Worm (Caenorhabditis elegans): Measurements from ENCODE around the gene nkat-3.

DNA sequence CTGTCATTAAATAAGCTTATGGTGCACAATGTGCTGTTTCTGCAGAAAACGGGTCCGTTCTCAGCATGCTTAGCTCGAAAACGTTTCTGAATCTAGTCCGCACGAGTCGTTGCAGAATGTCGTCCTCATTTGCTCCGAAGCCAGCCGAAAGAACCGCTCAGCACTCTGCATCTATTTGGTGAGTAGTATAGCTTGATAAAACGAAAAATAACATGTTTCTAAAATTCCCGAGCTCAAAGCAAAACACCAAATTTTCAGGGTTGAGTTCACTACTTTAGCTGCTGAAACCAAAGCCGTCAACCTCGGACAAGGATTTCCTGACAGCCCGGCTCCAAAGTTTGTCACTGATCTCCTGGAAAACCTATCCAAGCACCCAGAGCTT lies at the start of gene nkat-3:
- no peak for TF ChIP-seq nhr-80 (tag; optimal IDR thresholded peaks at IDR 0.05)
- no peak for TF ChIP-seq nhr-27 (tag; optimal IDR thresholded peaks at IDR 0.05)
- no peak for TF ChIP-seq nfya-2 (GFP tag; IDR thresholded peaks at IDR 0.05)
- no peak for TF ChIP-seq sea-2 (GFP tag; IDR thresholded peaks at IDR 0.05)
- no peak for TF ChIP-seq ztf-6 (GFP tag; IDR thresholded peaks at IDR 0.05)
- no peak for TF ChIP-seq ets-4 (GFP tag; optimal IDR thresholded peaks at IDR 0.05)
